Worm (Caenorhabditis elegans): ENCODE results near the gene mrpl-16.

DNA sequence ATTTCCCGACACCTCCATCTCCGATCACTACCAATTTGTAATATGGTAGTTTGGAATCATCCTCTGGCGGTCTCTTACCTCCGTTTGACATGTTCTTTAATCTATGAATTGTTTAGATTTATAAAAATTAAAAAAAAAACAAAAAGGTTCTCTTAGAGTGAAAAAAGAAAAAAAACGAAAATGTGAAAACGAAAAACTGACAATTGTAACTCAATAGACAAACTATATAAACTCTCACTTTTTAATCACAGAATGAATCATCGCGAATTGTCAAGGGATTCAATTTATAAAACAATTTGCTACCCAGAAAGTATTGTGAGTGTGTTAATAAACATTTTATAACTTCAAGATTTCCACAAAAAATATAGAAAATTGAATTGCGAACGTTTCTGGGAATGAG lies 35.8 kb downstream of the mrpl-16 start, which contains the start of gene ras-2:
- TF ChIP-seq flt-1 (GFP tag; IDR thresholded peaks at IDR 0.05): no peak
- no peak for TF ChIP-seq tra-4 (tag; optimal IDR thresholded peaks at IDR 0.05)
- TF ChIP-seq ama-1 (optimal IDR thresholded peaks at IDR 0.05): no peak
- TF ChIP-seq hnd-1 (tag; optimal IDR thresholded peaks at IDR 0.05): no peak
- no peak for TF ChIP-seq B0310.2 (tag; optimal IDR thresholded peaks at IDR 0.05)
- TF ChIP-seq hmg-4 (GFP tag; optimal IDR thresholded peaks at IDR 0.05): no peak
- TF ChIP-seq tbx-11 (GFP tag; IDR thresholded peaks at IDR 0.05): no peak
- TF ChIP-seq hmbx-1 (tag; optimal IDR thresholded peaks at IDR 0.05): no peak
- TF ChIP-seq ceh-36 (tag; optimal IDR thresholded peaks at IDR 0.05): no peak
- no peak for TF ChIP-seq ceh-13 (GFP tag; optimal IDR thresholded peaks at IDR 0.05)
- TF ChIP-seq F13C5.2 (tag; optimal IDR thresholded peaks at IDR 0.05): no peak
